Worm (Caenorhabditis elegans) whole organism, L2 larva: ENCODE data around the gene tag-250.
A peak's percentile ranks its signal among the peaks of the same experiment; 100 is the strongest.

Source experiments
- C34F6.9 ChIP-seq: fragments of 150-350 bp; optimal IDR thresholded peaks from 2 replicates; lab custom pipeline; 2014; ENCODE audit warnings: missing biosample characterization, missing genetic modification characterization
- F13H6.1 ChIP-seq: sonication (generic microtip); optimal IDR thresholded peaks from 2 replicates; lab custom pipeline; 2016; ENCODE audit warnings: missing genetic modification characterization, missing compliant biosample characterization
- R02D3.7 ChIP-seq: fragments of 150-350 bp; optimal IDR thresholded peaks from 2 replicates; lab custom pipeline; 2014; ENCODE audit warnings: missing biosample characterization, missing genetic modification characterization
- Y55F3AM.14 ChIP-seq: fragments of 200-800 bp; sonication (Bioruptor generic); optimal IDR thresholded peaks from 2 replicates; lab custom pipeline; 2018; ENCODE audit warnings: mild to moderate bottlenecking, missing genetic modification characterization, missing compliant biosample characterization
- ZK546.5 ChIP-seq: sonication (generic microtip); optimal IDR thresholded peaks from 2 replicates; lab custom pipeline; 2017; ENCODE audit warnings: missing biosample characterization, missing genetic modification characterization
- alr-1 ChIP-seq: fragments of 150-350 bp; optimal IDR thresholded peaks from 2 replicates; lab custom pipeline; 2014; ENCODE audit warnings: missing biosample characterization, missing genetic modification characterization
- aly-2 ChIP-seq: fragments of 150-350 bp; optimal IDR thresholded peaks from 2 replicates; lab custom pipeline; 2014; ENCODE audit warnings: missing biosample characterization, missing genetic modification characterization
- ama-1 ChIP-seq: fragments of 150-350 bp; optimal IDR thresholded peaks from 2 replicates; lab custom pipeline; 2018; ENCODE audit warnings: inconsistent platforms
- blmp-1 ChIP-seq: sonication (generic microtip); optimal IDR thresholded peaks from 2 replicates; lab custom pipeline; 2017; ENCODE audit warnings: missing genetic modification characterization, mild to moderate bottlenecking, missing compliant biosample characterization, antibody characterized with exemption, moderate library complexity; ENCODE audit not compliant: insufficient read depth
- ceh-16 ChIP-seq: fragments of 150-350 bp; optimal IDR thresholded peaks from 2 replicates; lab custom pipeline; 2014; ENCODE audit warnings: missing biosample characterization, missing genetic modification characterization
- ceh-82 ChIP-seq: fragments of 150-350 bp; optimal IDR thresholded peaks from 2 replicates; lab custom pipeline; 2014; ENCODE audit warnings: missing biosample characterization, missing genetic modification characterization
- crh-2 ChIP-seq: sonication (generic microtip); optimal IDR thresholded peaks from 2 replicates; lab custom pipeline; 2017; ENCODE audit warnings: missing biosample characterization, missing genetic modification characterization
- egl-27 ChIP-seq: sonication (generic microtip); optimal IDR thresholded peaks from 3 replicates; lab custom pipeline; 2017; ENCODE audit warnings: missing biosample characterization, missing genetic modification reagents, missing genetic modification characterization
- gmeb-1 ChIP-seq: fragments of 150-350 bp; optimal IDR thresholded peaks from 2 replicates; lab custom pipeline; 2014; ENCODE audit warnings: missing biosample characterization, missing genetic modification characterization
- lin-11 ChIP-seq: fragments of 150-350 bp; sonication (generic microtip); optimal IDR thresholded peaks from 2 replicates; lab custom pipeline; 2014; ENCODE audit warnings: missing biosample characterization, missing genetic modification characterization, inconsistent platforms, mixed read lengths
- lin-13 ChIP-seq: fragments of 150-350 bp; optimal IDR thresholded peaks from 2 replicates; lab custom pipeline; 2014; ENCODE audit warnings: missing biosample characterization, missing genetic modification reagents, missing genetic modification characterization
- lin-39 ChIP-seq: fragments of 150-350 bp; optimal IDR thresholded peaks from 2 replicates; lab custom pipeline; 2014; ENCODE audit warnings: missing biosample characterization, missing genetic modification reagents, missing genetic modification characterization
- lsy-2 ChIP-seq, 2 experiments: fragments of 150-350 bp in 1 of 2; sonication (generic microtip) in 1 of 2; optimal IDR thresholded peaks; 2 replicates each; lab custom pipeline; 2014 to 2017; ENCODE audit warnings: missing biosample characterization in 2 of 2, missing genetic modification characterization in 2 of 2
- mdl-1 ChIP-seq, 2 experiments: fragments of 150-350 bp in 1 of 2; sonication (generic microtip) in 1 of 2; optimal IDR thresholded peaks; 2 replicates each; lab custom pipeline; 2017; ENCODE audit warnings: missing biosample characterization in 2 of 2, missing genetic modification characterization in 2 of 2
- nhr-10 ChIP-seq: sonication (generic microtip); optimal IDR thresholded peaks from 2 replicates; lab custom pipeline; 2017; ENCODE audit warnings: missing biosample characterization, missing genetic modification characterization
- nhr-11 ChIP-seq: fragments of 150-350 bp; optimal IDR thresholded peaks from 2 replicates; lab custom pipeline; 2014; ENCODE audit warnings: missing biosample characterization, missing genetic modification characterization
- nhr-12 ChIP-seq: fragments of 150-350 bp; optimal IDR thresholded peaks from 2 replicates; lab custom pipeline; 2014; ENCODE audit warnings: missing biosample characterization, missing genetic modification characterization
- nhr-129 ChIP-seq: fragments of 150-350 bp; optimal IDR thresholded peaks from 2 replicates; lab custom pipeline; 2014; ENCODE audit warnings: missing biosample characterization, missing genetic modification characterization
- nhr-21 ChIP-seq: fragments of 150-350 bp; optimal IDR thresholded peaks from 2 replicates; lab custom pipeline; 2014; ENCODE audit warnings: missing biosample characterization, missing genetic modification characterization
- nhr-23 ChIP-seq: fragments of 150-350 bp; optimal IDR thresholded peaks from 2 replicates; lab custom pipeline; 2014; ENCODE audit warnings: missing biosample characterization, missing genetic modification reagents, missing genetic modification characterization
- nhr-25 ChIP-seq: fragments of 150-350 bp; sonication (generic microtip); optimal IDR thresholded peaks from 3 replicates; lab custom pipeline; 2014; ENCODE audit warnings: missing biosample characterization, missing genetic modification characterization
- nhr-77 ChIP-seq: fragments of 150-350 bp; optimal IDR thresholded peaks from 2 replicates; lab custom pipeline; 2014; ENCODE audit warnings: missing biosample characterization, missing genetic modification characterization
- peb-1 ChIP-seq: fragments of 150-350 bp; optimal IDR thresholded peaks from 2 replicates; lab custom pipeline; 2014; ENCODE audit warnings: missing biosample characterization, missing genetic modification characterization
- sma-9 ChIP-seq, 2 experiments: fragments of 150-350 bp in 1 of 2; sonication (generic microtip) in 1 of 2; optimal IDR thresholded peaks; 2 replicates each; lab custom pipeline; 2014 to 2016; ENCODE audit warnings: missing genetic modification characterization in 2 of 2, mild to moderate bottlenecking in 1 of 2, missing biosample characterization in 1 of 2, missing compliant biosample characterization in 1 of 2, missing genetic modification reagents in 1 of 2, moderate library complexity in 1 of 2
- snpc-4 ChIP-seq: fragments of 150-350 bp; optimal IDR thresholded peaks from 2 replicates; lab custom pipeline; 2014; ENCODE audit warnings: missing biosample characterization, missing genetic modification characterization
- unc-39 ChIP-seq: fragments of 150-350 bp; optimal IDR thresholded peaks from 2 replicates; lab custom pipeline; 2014; ENCODE audit warnings: missing biosample characterization, missing genetic modification characterization
- unc-55 ChIP-seq: fragments of 150-350 bp; sonication (generic microtip); optimal IDR thresholded peaks from 3 replicates; lab custom pipeline; 2014; ENCODE audit warnings: missing biosample characterization, missing genetic modification reagents, missing genetic modification characterization
- unc-62 ChIP-seq: fragments of 150-350 bp; optimal IDR thresholded peaks from 2 replicates; lab custom pipeline; 2014; ENCODE audit warnings: missing biosample characterization, missing genetic modification reagents, missing genetic modification characterization
- ztf-1 ChIP-seq: fragments of 200-800 bp; sonication (Bioruptor generic); conservative IDR thresholded peaks from 2 replicates; pipeline ENCODE4 v1.3.6; 2022; ENCODE audit warnings: missing genetic modification characterization, missing compliant biosample characterization
- ztf-11 ChIP-seq: sonication (generic microtip); optimal IDR thresholded peaks from 2 replicates; lab custom pipeline; 2017; ENCODE audit warnings: missing biosample characterization, missing genetic modification characterization
- ztf-4 ChIP-seq: fragments of 150-350 bp; optimal IDR thresholded peaks from 2 replicates; lab custom pipeline; 2014; ENCODE audit warnings: missing biosample characterization, missing genetic modification characterization

The tag-250 gene

ce11 chrIII:7891573-7892306 is 33.0 kb downstream of the tag-250 start, which contains the start of the genes ZK688.5 and fahd-1 (continued):
- no peak for TF ChIP-seq ZK546.5 (tag; lab: Kevin White, UChicago)
- TF ChIP-seq blmp-1 (tag; lab: Kevin White, UChicago) = peak; percentile 87
- peak; percentile 87 for TF ChIP-seq F13H6.1 (tag; lab: Kevin White, UChicago)
- TF ChIP-seq nhr-77 (tag; lab: Kevin White, UChicago) = no peak
- no peak for TF ChIP-seq nhr-10 (tag; lab: Kevin White, UChicago)
- no peak for TF ChIP-seq Y55F3AM.14 (GFP tag; lab: Kevin White, UChicago)
- peak; percentile 52 to 80 for TF ChIP-seq mdl-1 (tag; optimal IDR thresholded peaks at IDR 0.05; lab: Kevin White, UChicago)
- TF ChIP-seq lin-39 = no peak
- no peak for TF ChIP-seq unc-62 (GFP tag; lab: Kevin White, UChicago)
- peak; percentile 18 for TF ChIP-seq ztf-4 (tag; lab: Kevin White, UChicago)
- no peak for TF ChIP-seq ztf-1 (GFP tag; lab: Robert Waterston, UW)
- peak; percentile 78 for TF ChIP-seq unc-55 (GFP tag; lab: Kevin White, UChicago)

- TF ChIP-seq ztf-1 (GFP tag; lab: Robert Waterston, UW) (no peak), snpc-4 (tag; lab: Kevin White, UChicago) (no peak), unc-62 (GFP tag; lab: Kevin White, UChicago) (no peak), R02D3.7 (tag; lab: Kevin White, UChicago) (no peak), nhr-11 (tag; lab: Kevin White, UChicago) (no peak), unc-39 (no peak), sma-9 (GFP tag; optimal IDR thresholded peaks at IDR 0.05; lab: Kevin White, UChicago) (no peak), sma-9 (tag; optimal IDR thresholded peaks at IDR 0.05; lab: Kevin White, UChicago) (no peak), ztf-11 (tag; lab: Kevin White, UChicago) (no peak), gmeb-1 (tag; lab: Kevin White, UChicago) (no peak), aly-2 (no peak), nhr-21 (tag; lab: Kevin White, UChicago) (no peak)
Measured at ce11 chrIII:7889036-7889435, 35.7 kb downstream of the tag-250 start.

- TF ChIP-seq ztf-11 (tag; lab: Kevin White, UChicago) (no peak), peb-1 (tag; lab: Kevin White, UChicago) (no peak), ceh-82 (tag; lab: Kevin White, UChicago) (no peak), ama-1 (no peak), ztf-1 (GFP tag; lab: Robert Waterston, UW) (no peak), nhr-23 (tag; lab: Kevin White, UChicago) (no peak), nhr-25 (no peak), crh-2 (tag; lab: Kevin White, UChicago) (no peak), aly-2 (no peak), egl-27 (tag; lab: Kevin White, UChicago) (no peak)
Measured at ce11 chrIII:7884863-7885262, 39.9 kb downstream of the tag-250 start, which contains the start of gene ZK688.11. TSS of gene ZK688.11 (minus strand) at chrIII:7884963.

- TF ChIP-seq unc-55 (GFP tag; lab: Kevin White, UChicago) = no peak
- TF ChIP-seq lin-11 (tag; lab: Kevin White, UChicago) = no peak
- no peak for TF ChIP-seq ceh-16 (tag; lab: Kevin White, UChicago)
- no peak for TF ChIP-seq nhr-12 (tag; lab: Kevin White, UChicago)
- no peak for TF ChIP-seq alr-1 (tag; lab: Kevin White, UChicago)
- no peak for TF ChIP-seq mdl-1 (tag; optimal IDR thresholded peaks at IDR 0.05; lab: Kevin White, UChicago)
Measured at ce11 chrIII:7882900-7883299, 41.8 kb downstream of the tag-250 start, which contains the start of gene ZK688.9. TSS of gene ZK688.9 (minus strand) at chrIII:7883000.

ce11 chrIII:7880132-7880715 is 44.5 kb downstream of the tag-250 start:
- TF ChIP-seq unc-39 (no peak), ceh-16 (tag; lab: Kevin White, UChicago) (no peak), lsy-2 (tag; optimal IDR thresholded peaks at IDR 0.05; lab: Kevin White, UChicago) (peak in 1 of 2 experiments; percentile 26), unc-55 (GFP tag; lab: Kevin White, UChicago) (no peak), lin-39 (no peak), C34F6.9 (tag; lab: Kevin White, UChicago) (peak; percentile 49), lin-13 (GFP tag; lab: Kevin White, UChicago) (no peak), F13H6.1 (tag; lab: Kevin White, UChicago) (peak; percentile 46), nhr-129 (tag; lab: Kevin White, UChicago) (peak; percentile 77), sma-9 (GFP tag; optimal IDR thresholded peaks at IDR 0.05; lab: Kevin White, UChicago) (peak; percentile 22), sma-9 (tag; optimal IDR thresholded peaks at IDR 0.05; lab: Kevin White, UChicago) (no peak), ama-1 (no peak)
